Worm (Caenorhabditis elegans) whole organism, L1 larva: ENCODE measurements around the gene bgnt-1.1.

Experiments used
- C16A3.4 ChIP-seq: fragments of 150-350 bp; optimal IDR thresholded peaks from 2 replicates; lab custom pipeline; 2014; ENCODE audit warnings: missing biosample characterization, missing genetic modification characterization
- alr-1 ChIP-seq: fragments of 200-800 bp; sonication (Bioruptor generic); optimal IDR thresholded peaks from 2 replicates; lab custom pipeline; 2018; ENCODE audit warnings: borderline replicate concordance, mild to moderate bottlenecking, missing genetic modification characterization, missing compliant biosample characterization
- ces-1 ChIP-seq: fragments of 150-350 bp; optimal IDR thresholded peaks from 2 replicates; lab custom pipeline; 2014; ENCODE audit warnings: missing biosample characterization, missing genetic modification reagents, missing genetic modification characterization
- egl-13 ChIP-seq: sonication (generic microtip); optimal IDR thresholded peaks from 2 replicates; lab custom pipeline; 2016; ENCODE audit warnings: missing genotype, missing genetic modification reagents, missing genetic modification characterization, missing compliant biosample characterization
- elt-2 ChIP-seq: sonication (generic microtip); optimal IDR thresholded peaks from 2 replicates; lab custom pipeline; 2016; ENCODE audit warnings: missing genetic modification characterization, mild to moderate bottlenecking, inconsistent platforms, missing compliant biosample characterization, missing genetic modification reagents
- fkh-10 ChIP-seq: sonication (generic microtip); optimal IDR thresholded peaks from 2 replicates; lab custom pipeline; 2017; ENCODE audit warnings: missing biosample characterization, missing genetic modification reagents, missing genetic modification characterization
- hlh-17 ChIP-seq: fragments of 200-800 bp; sonication (Bioruptor generic); optimal IDR thresholded peaks from 2 replicates; lab custom pipeline; 2018; ENCODE audit warnings: missing genetic modification characterization, mild to moderate bottlenecking, missing compliant biosample characterization, moderate library complexity, borderline replicate concordance
- lin-13 ChIP-seq: fragments of 150-350 bp; optimal IDR thresholded peaks from 2 replicates; lab custom pipeline; 2014; ENCODE audit warnings: missing biosample characterization, missing genetic modification reagents, missing genetic modification characterization
- lin-39 ChIP-seq: fragments of 150-350 bp; optimal IDR thresholded peaks from 2 replicates; lab custom pipeline; 2014; ENCODE audit warnings: missing biosample characterization, missing genetic modification reagents, missing genetic modification characterization
- nhr-12 ChIP-seq: sonication (generic microtip); optimal IDR thresholded peaks from 2 replicates; lab custom pipeline; 2017; ENCODE audit warnings: missing biosample characterization, missing genetic modification characterization
- nhr-47 ChIP-seq: sonication (generic microtip); optimal IDR thresholded peaks from 2 replicates; lab custom pipeline; 2016; ENCODE audit warnings: mild to moderate bottlenecking, missing genetic modification characterization, moderate library complexity, missing compliant biosample characterization
- nhr-76 ChIP-seq: sonication (generic microtip); optimal IDR thresholded peaks from 2 replicates; lab custom pipeline; 2017; ENCODE audit warnings: missing biosample characterization, missing genetic modification characterization
- nhr-77 ChIP-seq: fragments of 150-350 bp; optimal IDR thresholded peaks from 2 replicates; lab custom pipeline; 2014; ENCODE audit warnings: missing biosample characterization, missing genetic modification characterization

DNA sequence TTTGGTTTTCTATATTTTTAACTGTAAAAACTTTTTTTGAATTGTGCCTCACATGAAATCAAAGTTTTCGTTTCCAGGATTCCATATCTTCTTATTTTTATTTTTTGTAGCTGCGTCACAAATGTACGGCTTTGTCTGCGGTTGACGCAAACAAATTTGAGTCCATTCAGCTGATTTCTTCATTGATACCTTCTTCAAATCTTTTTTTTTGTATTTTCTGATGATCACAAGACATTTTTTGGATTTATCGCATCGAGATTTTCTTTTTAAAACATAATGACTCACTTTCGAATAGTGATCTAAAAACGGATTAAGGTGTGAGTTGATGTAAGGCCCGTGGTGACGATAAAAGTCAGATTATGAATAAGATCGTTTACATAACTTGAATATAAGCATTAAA, 46.1 kb downstream of the bgnt-1.1 start:
- no peak for TF ChIP-seq egl-13 (tag; lab: Kevin White, UChicago)
- TF ChIP-seq ces-1 (GFP tag; lab: Kevin White, UChicago) = no peak
- TF ChIP-seq lin-39 (tag; lab: Kevin White, UChicago) = no peak
- TF ChIP-seq hlh-17 = no peak
- no peak for TF ChIP-seq nhr-47 (tag; lab: Kevin White, UChicago)
- TF ChIP-seq nhr-77 (tag; lab: Kevin White, UChicago) = no peak
- TF ChIP-seq nhr-12 (tag; lab: Kevin White, UChicago) = no peak
- no peak for TF ChIP-seq lin-13 (GFP tag; lab: Kevin White, UChicago)
- no peak for TF ChIP-seq C16A3.4 (tag; lab: Kevin White, UChicago)
- TF ChIP-seq alr-1 (tag; lab: Kevin White, UChicago) = no peak
- TF ChIP-seq fkh-10 = no peak
- TF ChIP-seq elt-2 = no peak
- TF ChIP-seq nhr-76 (tag; lab: Kevin White, UChicago) = no peak
